Worm (Caenorhabditis elegans): ENCODE measurements around the gene srxa-16.

srxa-16 gene

DNA sequence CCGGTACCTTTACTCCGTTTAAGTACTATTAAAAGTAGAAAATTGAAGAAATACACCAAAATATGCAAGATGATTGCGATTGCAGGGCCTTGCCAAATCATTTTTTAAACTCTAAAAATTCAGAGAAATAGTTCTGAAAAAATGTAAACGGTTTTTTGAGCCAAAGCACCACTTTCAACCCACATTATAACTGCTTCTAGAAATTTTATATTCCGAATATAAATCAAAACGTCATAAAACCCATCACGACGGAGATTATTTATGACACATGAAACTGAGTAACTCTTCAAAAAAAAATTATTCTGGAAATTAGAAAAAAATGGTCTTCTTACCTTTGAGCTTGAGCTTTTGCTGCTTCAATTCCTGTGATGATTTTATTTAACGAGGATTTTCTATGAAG lies at the start of gene srxa-16:
srxa-16 (minus strand) TSS at position 101 of the 400 bp plus-strand sequence.
- TF ChIP-seq unc-62 (GFP tag; optimal IDR thresholded peaks at IDR 0.05) = no peak

DNA sequence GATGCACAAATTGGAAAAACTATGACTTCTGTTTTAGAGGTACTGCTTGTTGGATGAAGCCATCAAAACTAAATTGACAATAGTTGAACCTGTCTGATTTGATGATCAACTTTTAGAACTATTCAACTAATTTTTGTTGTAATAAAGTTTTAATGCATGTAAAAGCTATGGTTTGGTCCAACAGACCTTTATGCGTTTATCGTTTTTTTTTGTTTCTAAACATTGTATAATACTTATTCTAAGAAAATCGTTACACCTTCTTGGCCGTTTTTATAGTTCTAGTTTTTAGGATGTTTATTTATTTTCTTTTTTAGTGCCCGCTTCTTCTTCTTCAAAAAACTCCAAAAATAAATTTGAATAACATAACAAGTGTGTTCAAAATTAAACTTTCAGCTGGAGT lies 49.6 kb upstream of the srxa-16 start, which contains the start of gene F10A3.12:
F10A3.12 (plus strand) TSS at position 301 of the 400 bp plus-strand sequence.
- TF ChIP-seq unc-62 (GFP tag; optimal IDR thresholded peaks at IDR 0.05) = no peak

DNA sequence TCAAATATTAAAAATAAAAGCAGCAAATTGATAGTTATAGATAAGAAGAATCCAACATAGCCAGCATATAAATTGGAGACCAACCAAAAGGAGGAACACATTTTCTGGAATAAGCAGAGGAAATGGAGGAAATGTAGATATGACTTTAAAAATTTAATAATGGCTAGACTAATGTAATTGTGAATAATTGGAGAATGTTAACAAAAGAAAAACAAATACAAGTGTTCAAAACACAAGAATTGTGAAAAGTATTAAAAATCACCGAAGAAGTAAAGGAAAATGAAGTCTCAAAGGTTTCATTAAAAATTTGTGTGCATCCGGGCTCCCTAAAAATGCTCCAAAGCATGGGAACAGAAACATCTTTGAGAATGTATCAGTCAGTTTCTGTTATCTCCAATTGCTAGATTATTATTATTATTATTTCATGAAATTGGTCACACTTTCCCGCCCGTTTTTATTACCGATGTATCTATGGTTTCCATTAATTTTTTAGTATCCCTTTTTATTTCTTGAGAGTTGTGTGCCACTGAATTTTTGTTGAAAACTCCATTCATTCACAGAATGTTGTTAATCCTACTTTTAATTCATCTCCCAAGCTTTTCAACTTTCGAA lies 48.1 kb upstream of the srxa-16 start, which contains the start of the genes str-109 and F10A3.11:
str-109 (minus strand) TSS at position 101 of the 612 bp plus-strand sequence.
F10A3.11 (plus strand) TSS at position 562 of the 612 bp plus-strand sequence.
- no peak for TF ChIP-seq unc-62 (GFP tag; optimal IDR thresholded peaks at IDR 0.05)

DNA sequence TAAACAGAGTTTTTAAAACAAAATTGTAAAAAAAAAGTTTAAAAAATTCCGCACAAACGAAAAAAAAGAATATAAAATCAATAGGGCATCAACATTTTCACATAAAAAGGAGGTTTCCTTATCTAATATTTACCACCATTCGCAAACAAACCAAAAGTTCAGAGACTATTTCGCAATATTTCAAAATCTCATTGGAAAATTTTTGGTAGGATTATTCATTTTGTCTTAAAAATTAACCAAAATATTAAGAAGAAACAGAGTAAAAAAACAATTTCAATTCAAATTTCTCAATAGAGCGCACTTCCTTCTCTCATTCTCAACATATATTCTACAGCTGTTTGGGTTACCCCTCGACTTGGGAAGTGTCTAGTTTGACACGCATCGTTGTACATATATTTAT lies 46.0 kb upstream of the srxa-16 start:
- TF ChIP-seq unc-62 (GFP tag; optimal IDR thresholded peaks at IDR 0.05) = no peak

DNA sequence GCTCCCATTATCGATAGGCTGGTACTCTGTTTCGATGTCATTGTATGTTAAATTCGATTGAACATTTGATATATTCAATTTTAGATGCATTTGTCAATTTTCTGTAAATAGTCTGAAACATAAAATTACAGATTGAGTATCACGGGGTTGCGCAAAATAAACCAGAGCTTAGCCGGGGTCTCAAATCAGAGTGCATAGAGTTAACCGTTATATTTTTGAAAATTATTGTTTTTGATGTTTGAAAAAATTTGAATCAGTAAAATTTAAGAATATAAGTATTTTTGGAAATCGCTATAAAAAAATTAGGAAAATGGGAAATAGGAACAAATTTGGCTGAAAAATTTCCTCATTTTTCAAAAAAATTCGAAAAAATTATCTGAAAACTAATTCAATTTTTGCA lies 45.5 kb upstream of the srxa-16 start, which contains the start of gene F10A3.17:
F10A3.17 (minus strand) TSS at position 101 of the 400 bp plus-strand sequence.
- no peak for TF ChIP-seq unc-62 (GFP tag; optimal IDR thresholded peaks at IDR 0.05)

DNA sequence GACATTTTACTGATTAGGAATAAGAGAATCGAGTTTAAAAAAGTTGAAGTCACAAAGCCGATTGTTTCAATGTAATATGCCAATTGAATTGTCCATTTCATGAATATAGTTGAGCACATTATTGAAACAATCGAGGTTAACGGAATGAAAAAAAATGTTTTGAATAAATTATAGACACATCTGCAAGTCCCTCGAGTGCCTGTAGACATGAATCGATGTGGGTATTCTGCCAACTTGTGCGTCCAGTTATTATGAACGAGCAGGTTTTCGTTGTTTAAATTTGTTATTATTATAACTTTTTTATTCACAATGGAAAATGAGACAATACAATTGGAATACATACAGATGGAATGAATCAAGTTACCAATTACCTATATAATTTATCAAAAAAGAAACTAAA lies 44.3 kb upstream of the srxa-16 start, which contains the start of gene str-99:
str-99 (minus strand) TSS at position 101 of the 400 bp plus-strand sequence.
- no peak for TF ChIP-seq unc-62 (GFP tag; optimal IDR thresholded peaks at IDR 0.05)

DNA sequence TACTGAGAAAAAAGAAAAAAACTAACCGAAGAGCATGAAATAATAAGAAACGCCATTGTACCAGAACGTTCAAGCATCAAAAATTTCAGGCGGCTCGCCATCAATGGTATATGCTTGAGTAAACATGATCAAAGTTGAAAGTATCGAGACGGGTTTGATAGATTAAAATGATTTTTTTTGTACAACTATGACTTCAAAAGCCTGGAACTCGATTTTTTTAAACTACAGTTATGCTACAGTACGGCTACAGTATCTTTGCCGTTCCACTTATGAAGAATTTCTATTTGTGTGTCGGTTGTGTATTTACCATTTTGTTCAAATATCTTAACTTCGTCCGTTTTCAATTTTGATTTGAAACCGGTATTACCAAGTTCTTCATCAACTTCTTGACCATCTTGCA lies 41.0 kb upstream of the srxa-16 start, which contains the start of gene str-97:
str-97 (minus strand) TSS at position 101 of the 400 bp plus-strand sequence.
- no peak for TF ChIP-seq unc-62 (GFP tag; optimal IDR thresholded peaks at IDR 0.05)

DNA sequence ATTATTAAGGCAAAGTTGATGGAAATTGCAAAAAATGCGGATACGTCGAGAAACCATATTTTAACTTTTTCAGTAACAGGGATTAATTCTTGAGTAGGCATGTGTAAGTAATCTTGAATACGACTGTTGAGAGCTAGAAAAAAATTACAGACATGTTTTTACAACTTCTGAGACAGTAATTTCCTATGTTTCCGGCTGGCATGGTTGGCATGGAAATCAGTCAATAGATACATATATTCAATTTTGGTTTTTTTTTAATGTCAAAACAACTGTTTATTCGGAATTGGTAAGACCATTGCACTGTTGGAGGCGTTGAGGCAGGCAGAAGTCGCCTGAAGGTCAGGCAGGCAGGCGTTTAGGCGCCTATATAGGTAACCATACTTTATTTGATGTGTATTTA lies 39.2 kb upstream of the srxa-16 start, which contains the start of gene str-254:
str-254 (minus strand) TSS at position 101 of the 400 bp plus-strand sequence.
- no peak for TF ChIP-seq unc-62 (GFP tag; optimal IDR thresholded peaks at IDR 0.05)

DNA sequence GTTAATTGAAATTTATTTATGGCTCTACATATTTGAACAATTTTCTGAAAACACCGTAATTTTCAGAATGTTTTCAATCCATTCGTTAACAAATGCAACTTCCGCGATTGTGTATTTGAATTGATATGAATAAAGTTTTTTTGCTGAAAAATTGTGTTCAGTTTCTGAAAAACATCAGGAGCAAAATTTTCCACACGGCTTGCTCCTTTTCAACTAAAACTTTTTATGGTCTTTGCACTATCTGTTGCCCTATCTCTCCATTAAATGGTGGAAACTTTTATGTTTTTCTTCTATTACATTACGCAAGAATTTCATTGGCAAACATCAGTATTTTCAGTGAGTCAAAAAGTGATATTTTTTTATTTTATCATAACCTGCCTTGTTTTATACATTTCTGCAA lies 34.7 kb upstream of the srxa-16 start, which contains the start of gene F10A3.4:
F10A3.4 (plus strand) TSS at position 301 of the 400 bp plus-strand sequence.
- no peak for TF ChIP-seq unc-62 (GFP tag; optimal IDR thresholded peaks at IDR 0.05)

DNA sequence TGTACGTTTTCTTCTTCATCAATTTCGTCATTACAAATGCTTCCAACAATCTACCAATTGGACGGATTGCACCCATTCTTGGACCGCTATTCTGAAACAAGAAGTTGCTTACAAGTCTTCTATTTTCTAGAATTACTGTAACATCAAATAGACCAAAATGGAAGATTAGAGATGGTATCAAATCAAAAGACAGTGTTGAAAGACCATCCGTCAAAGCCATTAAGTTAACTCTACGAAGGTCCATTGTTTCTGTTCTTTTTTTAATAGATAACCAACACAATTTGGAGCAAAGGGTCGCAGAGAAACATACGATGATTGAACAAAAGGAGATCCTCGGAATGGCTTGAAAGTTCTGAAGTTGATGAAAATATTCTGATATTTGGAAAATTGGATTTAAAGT lies 30.9 kb upstream of the srxa-16 start:
- no peak for TF ChIP-seq unc-62 (GFP tag; optimal IDR thresholded peaks at IDR 0.05)

DNA sequence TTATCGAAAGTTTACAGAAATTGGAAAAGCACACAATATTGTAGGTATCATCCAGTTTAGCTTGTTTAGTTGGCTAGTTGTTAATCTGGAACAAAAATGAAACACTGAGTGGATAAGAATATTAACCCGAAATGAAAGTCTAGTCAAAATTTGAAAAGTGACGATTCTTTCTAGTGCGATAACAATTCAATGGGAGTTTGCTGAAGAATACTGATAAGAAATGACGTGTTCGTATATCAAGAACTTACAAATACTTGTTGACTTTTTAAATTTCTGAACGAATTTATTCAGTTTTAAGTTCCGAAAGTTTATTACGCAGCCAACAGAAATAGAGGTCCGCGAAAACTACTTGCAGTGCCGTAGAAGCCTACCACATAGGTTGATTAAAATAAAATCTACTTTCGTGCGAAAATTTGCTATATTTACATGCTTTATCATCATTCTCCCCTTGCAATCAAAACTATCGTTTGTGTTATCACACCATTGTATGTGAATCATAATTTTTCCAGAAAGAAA lies 29.0 kb upstream of the srxa-16 start, which contains the start of gene fbxa-88:
fbxa-88 (minus strand) TSS at position 51 of the 516 bp plus-strand sequence.
- TF ChIP-seq unc-62 (GFP tag; optimal IDR thresholded peaks at IDR 0.05) = no peak

DNA sequence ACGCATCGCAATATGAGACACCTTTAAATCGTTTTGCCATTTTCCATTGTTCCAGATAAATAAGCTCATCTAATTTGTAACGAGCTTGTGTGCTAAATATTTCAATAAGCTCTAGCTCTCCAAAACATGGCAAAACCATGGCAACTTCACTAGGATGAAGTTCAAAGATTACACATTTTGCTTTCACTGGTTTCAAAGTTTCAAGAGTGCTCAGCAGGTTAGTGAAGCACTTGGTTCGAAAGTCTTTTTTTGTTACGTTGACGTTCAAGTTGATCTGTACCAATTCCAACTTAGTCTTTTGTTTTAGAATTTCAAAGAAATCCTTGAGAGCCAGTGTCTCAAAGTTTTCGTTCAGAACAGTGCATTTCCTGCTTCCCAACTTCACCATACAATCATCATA lies 28.2 kb upstream of the srxa-16 start, which contains the start of gene fbxa-18:
fbxa-18 (plus strand) TSS at position 301 of the 400 bp plus-strand sequence.
- no peak for TF ChIP-seq unc-62 (GFP tag; optimal IDR thresholded peaks at IDR 0.05)

DNA sequence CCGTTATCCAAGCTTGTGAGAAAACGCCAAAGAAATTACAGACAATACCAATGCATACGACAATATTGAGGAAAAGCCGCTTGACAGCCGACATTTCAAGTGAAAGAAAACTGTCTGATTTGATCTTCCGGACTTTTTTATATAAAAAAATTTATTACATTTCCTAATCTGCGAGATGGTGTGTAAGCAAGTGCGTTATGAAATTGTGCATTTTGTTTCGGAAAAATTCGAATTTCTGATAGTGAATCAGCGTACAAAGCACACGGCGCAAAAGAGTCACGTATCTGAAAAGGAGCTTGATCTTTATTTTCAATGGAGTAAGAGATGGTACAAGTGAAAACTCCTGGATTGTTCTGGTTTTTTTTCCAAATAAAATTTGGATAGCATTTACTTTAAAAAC lies 26.9 kb upstream of the srxa-16 start, which contains the start of gene clc-32:
clc-32 (minus strand) TSS at position 101 of the 400 bp plus-strand sequence.
- TF ChIP-seq unc-62 (GFP tag; optimal IDR thresholded peaks at IDR 0.05) = no peak

DNA sequence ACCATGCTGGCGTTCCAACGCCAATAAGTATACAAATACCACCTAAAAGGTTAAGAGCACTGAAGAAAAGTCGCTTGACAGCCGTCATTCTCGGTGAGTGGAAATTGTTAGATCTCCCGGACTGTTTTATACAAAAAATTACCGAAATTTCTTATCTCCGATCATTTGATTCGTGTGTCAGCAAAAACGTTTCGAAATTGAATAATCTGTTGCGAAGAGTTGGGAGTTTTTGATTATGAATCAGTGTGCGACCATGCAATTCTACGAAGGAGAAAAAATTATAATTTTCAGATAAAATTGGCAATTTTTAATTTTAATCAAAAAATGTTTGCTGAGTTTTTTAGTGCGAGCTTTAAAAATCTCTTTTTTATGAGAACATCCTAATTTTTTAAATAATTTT lies 25.4 kb upstream of the srxa-16 start, which contains the start of gene clc-11:
clc-11 (minus strand) TSS at position 101 of the 400 bp plus-strand sequence.
- no peak for TF ChIP-seq unc-62 (GFP tag; optimal IDR thresholded peaks at IDR 0.05)

DNA sequence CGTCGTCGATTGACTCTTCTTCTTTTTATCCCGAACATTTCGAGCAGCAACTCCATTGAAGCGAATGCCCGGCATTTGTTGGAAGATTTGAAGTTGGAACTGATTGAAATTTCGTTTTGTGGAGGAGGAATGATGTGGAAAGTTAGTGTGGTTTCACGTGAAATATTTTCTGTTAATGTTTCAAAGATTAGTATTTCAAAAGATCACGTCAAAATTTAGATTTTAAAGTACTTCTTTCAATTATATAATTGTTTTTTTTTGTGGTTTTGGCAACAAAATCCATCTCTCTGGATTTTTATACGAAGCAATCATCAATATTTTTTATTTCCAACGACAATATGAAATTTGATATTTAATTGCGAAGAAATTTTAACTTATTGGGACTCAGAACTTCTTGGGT lies 22.9 kb upstream of the srxa-16 start, which contains the start of gene F44G3.7:
F44G3.7 (minus strand) TSS at position 101 of the 400 bp plus-strand sequence.
- TF ChIP-seq unc-62 (GFP tag; optimal IDR thresholded peaks at IDR 0.05) = no peak

DNA sequence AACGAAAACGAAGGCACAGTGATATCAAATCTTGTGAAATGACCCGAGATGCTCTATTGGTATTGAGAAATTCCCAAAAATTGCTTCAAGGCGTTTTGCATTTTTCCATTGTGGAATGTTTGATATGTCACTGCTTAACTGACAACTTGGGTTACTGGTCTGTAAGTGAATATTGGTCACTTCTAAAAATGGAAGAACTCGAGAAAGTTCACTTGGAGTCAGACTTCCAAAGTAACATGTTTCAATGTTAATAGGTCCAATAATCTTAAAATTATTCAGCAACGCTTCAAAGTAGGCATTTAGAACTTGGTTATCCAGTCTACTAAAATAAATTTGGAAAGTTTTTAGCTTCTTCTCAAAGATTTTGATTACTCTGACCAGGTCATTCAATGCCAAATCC lies 18.6 kb upstream of the srxa-16 start, which contains the start of gene fbxa-144:
fbxa-144 (minus strand) TSS at position 101 of the 400 bp plus-strand sequence.
- no peak for TF ChIP-seq unc-62 (GFP tag; optimal IDR thresholded peaks at IDR 0.05)

Measured in whole organism, dauer.